Worm (Caenorhabditis elegans) whole organism, mixed stage, embryonic: ENCODE data around the gene C28G1.10.

Source experiments
- ces-1 ChIP-seq: fragments of 150-350 bp; optimal IDR thresholded peaks from 2 replicates; lab custom pipeline; 2014; ENCODE audit warnings: missing biosample characterization, missing genetic modification reagents, missing genetic modification characterization
- cnd-1 ChIP-seq: fragments of 200-800 bp; sonication (Bioruptor generic); optimal IDR thresholded peaks from 2 replicates; lab custom pipeline; 2018; ENCODE audit warnings: mild to moderate bottlenecking, missing genetic modification characterization, missing compliant biosample characterization

DNA sequence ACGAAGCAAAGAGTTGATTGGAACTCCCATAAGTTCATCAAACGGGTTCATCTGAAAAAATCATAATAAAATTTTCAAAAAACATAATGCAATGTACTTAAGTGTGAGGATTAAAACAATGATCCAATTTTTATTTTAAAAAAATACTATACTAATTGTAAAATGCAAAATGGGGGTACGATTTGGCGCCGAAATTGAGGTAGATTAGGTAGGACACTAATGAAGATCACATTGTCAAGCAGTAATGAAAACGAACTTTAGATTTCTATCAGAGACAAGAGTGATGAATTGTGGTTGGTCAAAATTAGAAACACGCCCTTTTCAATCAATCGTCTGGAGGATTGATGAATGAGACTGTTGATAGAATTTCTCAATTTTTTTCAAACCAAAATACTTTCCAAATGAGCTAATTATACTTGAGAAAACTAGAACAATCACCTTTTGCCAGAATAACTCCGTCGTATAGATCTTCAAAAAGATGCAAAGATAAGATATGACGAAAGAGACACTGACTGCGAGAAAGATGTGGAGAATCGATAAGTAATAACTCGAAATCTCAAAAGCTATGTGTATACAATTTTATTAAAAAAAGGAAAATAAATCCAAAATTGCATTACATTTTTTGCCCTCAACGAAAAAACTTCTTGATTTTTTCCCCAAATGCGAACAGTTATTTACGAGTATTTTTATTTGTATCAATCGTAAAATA, 11.1 kb downstream of the C28G1.10 start, which contains the start of gene C06E2.5:
- no peak for TF ChIP-seq ces-1 (GFP tag; lab: Kevin White, UChicago)
- TF ChIP-seq cnd-1 (tag; lab: Kevin White, UChicago): no peak
